Fruit fly (Drosophila melanogaster) whole organism, prepupa: ENCODE measurements around the gene Lsd-2.

ENCODE experiments used
- CG11762 ChIP-seq: fragments of 200-800 bp; sonication (Bioruptor generic); optimal IDR thresholded peaks from 3 replicates; lab custom pipeline; 2016; ENCODE audit warnings: missing biosample characterization, missing genetic modification characterization; ENCODE audit not compliant: insufficient read depth
- CG11902 ChIP-seq: fragments of 200-800 bp; sonication (Bioruptor generic); optimal IDR thresholded peaks from 3 replicates; lab custom pipeline; 2016; ENCODE audit warnings: missing biosample characterization, missing genetic modification characterization
- CG6808 ChIP-seq: fragments of 200-800 bp; sonication (Bioruptor generic); optimal IDR thresholded peaks from 3 replicates; lab custom pipeline; 2017; ENCODE audit warnings: missing biosample characterization, missing genetic modification characterization, mild to moderate bottlenecking, moderate library complexity, missing genetic modification reagents
- Eip75B ChIP-seq: fragments of 200-800 bp; sonication (Bioruptor generic); optimal IDR thresholded peaks from 3 replicates; lab custom pipeline; 2016; ENCODE audit warnings: missing biosample characterization, missing genetic modification characterization
- Eip78C ChIP-seq: fragments of 200-800 bp; sonication (Bioruptor generic); peaks from one replicate; lab custom pipeline; 2016; ENCODE audit warnings: missing biosample characterization, missing genetic modification characterization
- Hr4 ChIP-seq: fragments of 200-800 bp; sonication (Bioruptor generic); optimal IDR thresholded peaks from 3 replicates; lab custom pipeline; 2016; ENCODE audit warnings: missing biosample characterization, missing genetic modification characterization

DNA sequence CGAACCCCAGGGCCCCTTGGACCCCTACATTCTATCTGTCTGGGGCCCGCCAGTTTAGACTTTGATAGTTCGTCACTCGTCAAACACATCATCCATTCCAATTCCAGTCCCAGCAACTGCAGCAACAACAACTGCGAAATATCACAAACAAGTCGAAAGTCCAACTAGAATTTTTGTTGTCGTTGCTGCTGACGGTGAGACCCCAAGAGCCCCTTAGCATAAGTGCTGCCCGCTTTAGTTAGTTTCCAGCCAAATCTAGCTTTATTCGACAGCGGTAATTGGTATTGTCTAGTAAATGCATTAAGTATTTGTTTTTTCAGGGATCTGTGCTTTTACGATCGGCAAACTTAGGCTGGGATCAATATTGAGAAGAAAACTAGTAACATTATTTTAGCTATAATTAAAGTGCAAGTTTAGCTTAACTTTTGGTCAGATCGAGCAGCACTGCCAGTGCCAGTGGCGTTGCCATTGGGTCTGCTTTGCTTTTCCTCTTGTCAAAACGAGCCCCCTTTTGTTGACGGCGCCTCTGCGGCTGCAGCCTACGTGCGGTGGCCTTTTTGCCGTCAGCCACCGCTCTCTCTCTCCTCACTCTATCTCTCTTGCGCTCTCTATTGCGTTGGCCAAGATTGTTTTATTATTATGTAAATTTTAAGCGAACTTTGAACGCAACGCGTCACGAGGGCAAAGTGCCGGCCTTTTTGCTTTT is 1.2 kb downstream of the Lsd-2 start:
- TF ChIP-seq Eip75B (GFP tag; lab: Kevin White, UChicago) (peak; percentile 85), CG11762 (GFP tag; lab: Kevin White, UChicago) (peak; percentile 74), Eip78C (GFP tag; lab: Kevin White, UChicago) (peak; percentile 95), CG11902 (GFP tag; lab: Kevin White, UChicago) (peak; percentile 71), Hr4 (GFP tag; lab: Kevin White, UChicago) (peak; percentile 88), CG6808 (GFP tag; lab: Kevin White, UChicago) (peak; percentile 90)
